Fruit fly (Drosophila melanogaster): ENCODE data around the gene GstD1.
A peak's percentile ranks its signal among the peaks of the same experiment; 100 is the strongest.

The GstD1 gene

dm6 chr3R:12402935-12403334 is 33.9 kb upstream of the GstD1 start (continued):
- TF ChIP-seq Sox102F (GFP tag; optimal IDR thresholded peaks at IDR 0.05) (peak; percentile 98), NfI (GFP tag; optimal IDR thresholded peaks at IDR 0.05) (peak; percentile 97), CG6765 (GFP tag; optimal IDR thresholded peaks at IDR 0.05) (peak; percentile 99), CG17361 (GFP tag; IDR thresholded peaks at IDR 0.05) (peak; percentile 98), unpg (GFP tag; optimal IDR thresholded peaks at IDR 0.05) (peak; percentile 99), psq (GFP tag; optimal IDR thresholded peaks at IDR 0.05) (peak; percentile 87), Lhr (GFP tag; optimal IDR thresholded peaks at IDR 0.05) (peak; percentile 92), CG6654 (GFP tag; optimal IDR thresholded peaks at IDR 0.05) (peak; percentile 94), D (optimal IDR thresholded peaks at IDR 0.05) (no peak), D (GFP tag; optimal IDR thresholded peaks at IDR 0.05) (peak; percentile 96), CG9932 (GFP tag; IDR thresholded peaks at IDR 0.05) (no peak; the same call in 1 of the 2 replicates), Jarid2 (GFP tag; optimal IDR thresholded peaks at IDR 0.05) (peak; percentile 79), lab (GFP tag; optimal IDR thresholded peaks at IDR 0.05) (peak; percentile 98), CG14965 (GFP tag; optimal IDR thresholded peaks at IDR 0.05; ENCODE audit: borderline replicate concordance) (peak; percentile 89), CG8290 (GFP tag; optimal IDR thresholded peaks at IDR 0.05) (peak; percentile 96), CG8290 (tag; optimal IDR thresholded peaks at IDR 0.05) (peak; percentile 95 to 97), ac (GFP tag; optimal IDR thresholded peaks at IDR 0.05) (peak; percentile 95), CG13287 (GFP tag; IDR thresholded peaks at IDR 0.05; ENCODE audit: partially characterized antibody) (peak; percentile 71; the same call in 1 of the 2 replicates), Fer1 (GFP tag; optimal IDR thresholded peaks at IDR 0.05) (peak; percentile 98), Abd-B (GFP tag; optimal IDR thresholded peaks at IDR 0.05) (peak; percentile 94), ash1 (GFP tag; optimal IDR thresholded peaks at IDR 0.05) (peak; percentile 85), Sin3A (optimal IDR thresholded peaks at IDR 0.05) (no peak), CG11247 (GFP tag; IDR thresholded peaks at IDR 0.05) (peak; percentile 90), CG16813 (GFP tag; IDR thresholded peaks at IDR 0.05; ENCODE audit: partially characterized antibody) (0 out of 3 replicates have a peak, but pooled peaks have one; percentile 32), Dip3 (GFP tag; optimal IDR thresholded peaks at IDR 0.05) (peak; percentile 91), ase (GFP tag; IDR thresholded peaks at IDR 0.05) (peak; percentile 94), btn (GFP tag; optimal IDR thresholded peaks at IDR 0.05) (peak; percentile 98), z (GFP tag; IDR thresholded peaks at IDR 0.05) (peak; percentile 72; the same call in 1 of the 3 replicates), Stat92E (GFP tag; optimal IDR thresholded peaks at IDR 0.05) (peak in 1 of 3 experiments; percentile 95), unc-4 (GFP tag; IDR thresholded peaks at IDR 0.05; ENCODE audit: partially characterized antibody) (no peak), Antp (GFP tag; optimal IDR thresholded peaks at IDR 0.05) (peak; percentile 86), CG14667 (GFP tag; IDR thresholded peaks at IDR 0.05) (peak; percentile 84), bowl (GFP tag; IDR thresholded peaks at IDR 0.05) (peak; percentile 95), en (GFP tag; optimal IDR thresholded peaks at IDR 0.05) (peak; percentile 94), CG11695 (GFP tag; IDR thresholded peaks at IDR 0.05) (peak; percentile 97), CrebB (tag; optimal IDR thresholded peaks at IDR 0.05) (peak; percentile 98), wor (GFP tag; IDR thresholded peaks at IDR 0.05) (peak; percentile 92), CG2875 (GFP tag; optimal IDR thresholded peaks at IDR 0.05) (peak; percentile 94), CG16779 (GFP tag; IDR thresholded peaks at IDR 0.05) (peak; percentile 92), disco-r (GFP tag; optimal IDR thresholded peaks at IDR 0.05) (peak; percentile 86), dati (GFP tag; IDR thresholded peaks at IDR 0.05) (peak; percentile 90), ewg (GFP tag; optimal IDR thresholded peaks at IDR 0.05) (peak; percentile 90), CG3995 (GFP tag; optimal IDR thresholded peaks at IDR 0.05) (peak; percentile 89), CG12104 (GFP tag; optimal IDR thresholded peaks at IDR 0.05) (peak; percentile 98), pan (optimal IDR thresholded peaks at IDR 0.05) (no peak), pan (GFP tag; optimal IDR thresholded peaks at IDR 0.05 in 1 of 2, IDR thresholded peaks at IDR 0.05 in 1 of 2) (peak in 1 of 2 experiments; percentile 97), Mrtf (GFP tag; IDR thresholded peaks at IDR 0.05) (peak; percentile 94), CG2678 (tag; optimal IDR thresholded peaks at IDR 0.05) (peak; percentile 99), CG2202 (tag; optimal IDR thresholded peaks at IDR 0.05) (peak; percentile 97), sd (tag; optimal IDR thresholded peaks at IDR 0.05) (peak; percentile 88), peb (GFP tag; IDR thresholded peaks at IDR 0.05) (peak; percentile 92)
